Fruit fly (Drosophila melanogaster) ovary, adult (tissue): ENCODE measurements around the gene SrpRalpha.

Experiments
- CG17801 ChIP-seq: fragments of 200-800 bp; optimal IDR thresholded peaks from 2 replicates; lab custom pipeline; 2019; ENCODE audit warnings: missing biosample characterization, mild to moderate bottlenecking, missing genetic modification characterization, moderate library complexity; ENCODE audit not compliant: partially characterized antibody

Gene SrpRalpha

DNA sequence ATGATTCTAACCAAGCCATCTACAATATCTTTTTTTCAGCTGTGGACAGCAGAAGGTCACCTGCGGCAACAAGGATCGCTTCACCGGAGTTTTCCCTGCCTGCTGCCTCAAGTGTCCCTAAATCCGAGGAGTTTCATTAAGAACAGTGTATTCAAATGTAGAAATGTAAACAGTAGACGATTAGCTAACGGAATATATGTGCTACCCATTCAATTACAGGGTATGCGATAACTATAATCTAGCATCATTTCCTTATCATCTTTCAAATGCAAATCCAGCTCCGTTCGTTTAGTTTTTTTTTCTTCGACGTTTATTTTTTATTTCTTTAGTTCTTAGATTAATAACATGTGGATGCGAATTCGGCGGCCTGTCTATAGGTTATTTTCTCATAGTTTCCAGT, 15.7 kb upstream of the SrpRalpha start:
- TF ChIP-seq CG17801 (GFP tag; lab: Kevin White, UChicago), result no peak

DNA sequence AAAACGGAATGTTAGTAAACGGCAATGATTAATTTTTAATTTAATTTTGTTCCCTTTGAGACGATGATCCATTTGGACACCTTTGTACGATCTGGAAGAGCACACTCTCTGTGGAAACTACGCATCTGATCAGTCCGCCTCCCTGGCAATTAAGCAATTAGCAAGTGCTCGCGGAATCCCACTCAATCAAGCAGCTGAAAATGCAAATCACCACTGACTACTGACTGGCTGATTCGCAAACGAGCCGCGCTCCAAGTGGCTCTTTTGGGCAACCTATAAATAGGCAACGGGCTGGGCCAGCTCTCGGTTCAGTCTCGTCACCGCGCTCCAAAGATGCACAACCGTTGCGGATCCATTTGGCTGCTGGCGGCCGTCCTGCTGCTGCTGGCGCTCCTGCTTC, 14.9 kb upstream of the SrpRalpha start, which contains the start of gene CG15201:
Gene CG15201, plus strand, starts transcription at position 301 of the 400 bp plus-strand sequence.
- no peak for TF ChIP-seq CG17801 (GFP tag; lab: Kevin White, UChicago)

DNA sequence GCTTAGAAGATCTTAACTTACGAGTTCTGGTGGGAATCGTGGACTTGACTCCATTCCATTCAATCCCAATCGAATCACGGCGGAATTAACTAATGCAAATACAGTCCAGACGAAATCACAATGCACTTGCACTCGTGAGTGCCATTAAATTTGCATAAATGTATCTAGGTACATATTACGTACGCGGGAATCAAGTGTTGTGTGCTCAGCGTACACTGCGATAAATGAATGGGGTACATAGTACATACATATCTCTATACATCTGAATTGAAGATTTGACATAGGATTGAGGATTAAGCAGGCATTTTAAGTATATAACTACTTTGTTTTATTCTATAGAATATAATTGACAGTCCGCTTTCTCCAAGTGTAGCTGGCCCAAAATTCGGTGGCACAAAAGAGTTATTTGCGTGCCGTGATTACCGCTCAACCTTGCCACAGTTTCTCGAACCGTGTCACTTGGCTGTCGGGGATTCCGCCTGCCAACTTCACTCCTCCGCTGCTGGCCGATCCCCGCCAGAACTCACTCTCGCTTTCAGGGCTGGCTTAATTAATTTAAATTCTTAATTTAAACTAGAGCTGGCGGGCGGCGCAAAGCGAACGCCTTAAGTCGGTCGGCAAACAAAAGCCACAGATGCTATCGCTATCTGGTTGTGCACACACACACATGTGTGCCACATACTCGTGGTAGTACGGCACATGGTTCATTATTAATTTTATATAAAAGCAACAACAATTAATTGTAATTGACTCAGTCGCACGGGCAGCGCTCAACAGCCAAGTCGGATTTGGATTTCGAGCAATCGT, 13.1 kb upstream of the SrpRalpha start, which contains the start of the genes CG15199 and CG15202:
Gene CG15199, minus strand, starts transcription at position 51 of the 807 bp plus-strand sequence.
Gene CG15202, plus strand, starts transcription at position 757 of the 807 bp plus-strand sequence.
- no peak for TF ChIP-seq CG17801 (GFP tag; lab: Kevin White, UChicago)

DNA sequence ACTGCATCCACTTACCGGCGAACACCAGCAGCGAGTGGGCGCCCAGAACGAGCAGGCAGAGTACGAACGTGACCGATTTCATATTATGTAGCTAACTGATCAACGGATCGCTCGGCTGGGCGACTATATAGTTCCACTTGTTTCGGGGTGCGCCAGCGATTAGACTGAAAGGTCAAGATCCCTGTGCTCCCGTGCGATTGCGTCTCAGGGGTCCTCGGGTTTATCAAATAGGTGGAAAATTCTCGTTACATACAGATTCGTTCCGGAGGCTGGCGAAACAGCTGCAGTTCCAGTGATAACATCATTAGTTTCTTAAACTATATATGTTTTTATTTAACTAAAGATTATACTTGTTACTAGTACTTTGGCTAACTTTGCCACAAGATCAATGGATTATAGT, 11.3 kb upstream of the SrpRalpha start, which contains the start of gene ssp7:
Gene ssp7, minus strand, starts transcription at position 101 of the 400 bp plus-strand sequence.
- TF ChIP-seq CG17801 (GFP tag; lab: Kevin White, UChicago), result no peak

DNA sequence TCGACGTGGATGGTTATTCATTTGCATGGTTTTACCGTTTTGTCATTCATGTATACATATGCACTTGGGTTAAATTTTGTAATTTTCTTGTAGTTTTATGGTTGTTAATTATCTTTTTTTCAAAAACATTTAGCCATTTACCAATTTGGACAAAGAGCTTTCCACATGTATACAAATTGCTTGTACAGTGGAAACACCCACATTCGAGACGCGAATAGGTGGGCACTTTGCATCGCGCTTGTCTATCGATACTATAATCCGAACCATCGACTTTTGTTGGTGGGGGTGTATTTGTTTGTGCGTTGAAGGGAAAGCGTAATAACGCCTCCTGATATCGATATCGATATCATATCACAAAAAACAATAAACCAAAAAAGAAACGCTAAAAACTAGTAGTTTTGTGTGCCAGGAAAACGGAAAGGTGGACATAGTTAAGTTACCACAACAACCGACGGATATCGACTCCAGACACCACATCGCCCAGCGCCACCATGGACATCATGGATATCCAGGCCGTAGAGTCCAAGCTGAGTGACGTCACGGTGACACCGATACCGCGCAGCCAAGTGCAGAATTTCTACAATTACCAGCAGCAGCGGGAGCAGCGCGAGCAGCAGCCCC, 8.8 kb upstream of the SrpRalpha start, which contains the start of gene CDK2AP1:
Gene CDK2AP1, plus strand, starts transcription at position 294 of the 621 bp plus-strand sequence.
- peak; percentile 20 for TF ChIP-seq CG17801 (GFP tag; lab: Kevin White, UChicago)

DNA sequence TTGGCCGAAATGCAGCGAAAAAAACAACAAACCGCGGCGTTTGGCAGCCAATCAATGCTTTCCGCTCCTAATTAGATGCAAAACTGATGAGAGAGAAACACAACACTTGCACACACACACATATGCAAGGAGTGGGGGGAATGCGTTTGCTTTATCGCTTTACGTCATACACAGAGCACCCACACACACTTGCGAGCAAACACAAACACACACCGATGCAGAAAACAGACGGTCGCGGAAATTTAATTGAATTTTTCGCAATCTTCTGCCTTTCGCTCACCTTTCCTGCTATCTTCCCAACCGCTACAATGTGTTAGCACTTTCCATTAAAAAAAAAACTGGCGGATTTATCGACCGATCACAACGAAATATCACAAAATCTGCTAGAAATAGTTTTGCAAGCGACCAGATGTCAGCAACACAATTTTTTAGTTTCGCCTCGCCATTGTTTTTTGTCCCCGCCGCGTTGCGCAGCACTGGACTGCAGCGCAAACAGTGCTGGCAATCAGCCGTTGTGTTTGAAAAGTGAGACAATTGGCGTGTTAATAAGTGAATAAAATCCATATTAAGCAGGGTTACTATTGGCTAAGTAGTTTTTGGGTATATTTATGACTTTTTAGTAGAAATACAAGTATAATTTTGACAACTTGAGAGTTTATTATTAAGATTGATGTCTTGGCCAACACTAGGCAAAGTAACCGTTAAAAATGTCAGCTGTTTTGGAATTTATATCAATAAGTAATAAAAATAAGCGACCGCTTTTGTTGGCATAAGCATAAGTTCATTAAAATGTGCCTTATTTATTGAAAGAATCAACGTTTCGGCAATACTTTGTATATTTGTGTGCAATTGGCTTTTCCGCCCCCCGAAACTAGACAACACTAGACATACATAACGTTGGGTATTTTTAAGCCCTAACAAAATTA, 8.0 kb upstream of the SrpRalpha start, which contains the start of gene Klp10A:
Gene Klp10A, minus strand, starts transcription at position 532 of the 926 bp plus-strand sequence.
- no peak for TF ChIP-seq CG17801 (GFP tag; lab: Kevin White, UChicago)

DNA sequence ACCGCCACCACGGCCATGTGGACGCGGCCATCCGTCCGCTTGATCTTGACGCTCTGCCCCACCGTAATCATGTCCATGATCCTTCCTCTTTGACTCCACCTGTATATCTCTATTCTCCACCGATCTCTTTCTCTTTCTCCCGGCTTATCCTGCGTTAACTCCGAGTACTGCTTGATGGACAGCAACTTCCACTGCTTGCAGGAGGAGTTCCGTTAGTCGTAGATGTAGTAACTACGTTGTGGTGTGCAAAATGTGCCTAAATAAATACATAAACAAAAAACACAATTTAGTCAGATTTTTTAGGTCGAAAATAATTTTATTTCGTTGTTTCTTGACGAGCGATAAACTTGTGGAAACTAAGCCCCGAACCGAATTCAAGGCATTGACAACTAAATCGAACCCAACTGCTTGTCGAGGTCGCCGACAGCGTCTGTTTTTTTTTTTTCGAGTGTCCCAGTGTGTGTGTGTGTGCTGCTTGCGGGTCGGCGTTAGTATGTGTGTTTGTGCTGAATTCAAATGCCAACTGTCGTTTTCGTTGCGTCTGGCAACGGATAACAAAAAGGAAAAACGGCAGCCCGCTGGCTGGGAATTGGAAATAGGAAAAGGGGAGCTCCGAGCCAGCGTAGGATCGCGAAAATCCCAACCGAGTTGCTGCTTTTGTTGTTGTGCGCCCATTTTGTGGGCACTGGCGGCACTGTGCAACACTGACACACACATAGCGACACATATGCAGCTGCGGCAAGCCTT, 7.1 kb upstream of the SrpRalpha start:
- no peak for TF ChIP-seq CG17801 (GFP tag; lab: Kevin White, UChicago)

DNA sequence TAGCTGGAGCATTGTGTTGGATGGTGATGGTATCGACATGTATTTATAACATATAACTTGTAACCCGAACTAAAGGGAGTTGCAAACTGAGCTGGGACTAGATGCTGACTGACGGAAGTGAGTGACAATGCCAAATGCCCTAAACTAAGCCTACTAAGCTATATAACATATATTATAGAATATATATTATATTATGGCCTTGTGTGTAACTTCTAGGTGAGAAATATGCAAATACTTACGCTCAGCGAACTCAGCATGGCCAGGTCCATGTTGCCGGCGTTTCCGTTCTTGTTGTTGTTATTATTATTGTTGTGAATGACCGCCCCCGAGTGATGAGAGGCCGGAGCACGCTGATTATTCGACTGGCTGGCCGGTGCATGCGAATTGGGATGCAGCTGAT, 3.4 kb upstream of the SrpRalpha start, which contains the start of gene CG44385:
Gene CG44385, minus strand, starts transcription at position 101 of the 400 bp plus-strand sequence.
- no peak for TF ChIP-seq CG17801 (GFP tag; lab: Kevin White, UChicago)

DNA sequence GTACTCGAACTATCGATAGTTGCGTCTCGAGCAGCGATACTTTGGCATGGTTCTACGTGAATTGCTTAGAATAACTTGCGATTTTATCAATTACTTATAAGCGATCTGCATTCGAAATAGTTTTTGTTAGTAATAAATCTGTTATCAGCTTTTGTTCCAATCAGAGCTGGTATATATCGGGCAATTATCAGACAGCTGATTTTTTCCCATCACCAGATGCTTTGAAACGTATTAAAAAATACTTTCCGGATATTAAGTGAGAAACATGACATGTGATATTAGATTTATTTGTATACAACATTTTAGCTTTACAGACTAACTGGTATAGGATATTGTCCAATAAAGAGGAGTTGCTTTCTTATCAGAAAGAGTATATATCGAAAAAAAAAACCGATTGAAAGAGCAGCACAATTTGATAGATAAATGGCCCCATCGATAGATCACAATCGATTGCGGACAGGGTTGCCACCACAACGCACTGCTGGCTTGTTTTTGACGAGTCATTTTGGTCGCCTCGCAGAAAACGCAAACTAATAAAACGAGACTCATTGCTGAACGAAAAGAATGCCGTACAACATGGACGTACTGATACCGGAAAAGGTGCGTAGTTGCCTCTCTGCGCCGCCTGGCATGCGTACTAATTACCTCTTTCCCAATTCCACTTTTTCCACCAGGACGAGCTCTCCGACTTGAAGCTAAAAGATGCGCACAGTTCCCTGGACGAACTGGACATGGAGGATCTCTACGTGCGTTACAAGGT, 4.0 kb downstream of the SrpRalpha start, which contains the start of gene Rpt3:
Gene Rpt3, plus strand, starts transcription at position 353 of the 760 bp plus-strand sequence.
- peak; percentile 41 for TF ChIP-seq CG17801 (GFP tag; lab: Kevin White, UChicago)

DNA sequence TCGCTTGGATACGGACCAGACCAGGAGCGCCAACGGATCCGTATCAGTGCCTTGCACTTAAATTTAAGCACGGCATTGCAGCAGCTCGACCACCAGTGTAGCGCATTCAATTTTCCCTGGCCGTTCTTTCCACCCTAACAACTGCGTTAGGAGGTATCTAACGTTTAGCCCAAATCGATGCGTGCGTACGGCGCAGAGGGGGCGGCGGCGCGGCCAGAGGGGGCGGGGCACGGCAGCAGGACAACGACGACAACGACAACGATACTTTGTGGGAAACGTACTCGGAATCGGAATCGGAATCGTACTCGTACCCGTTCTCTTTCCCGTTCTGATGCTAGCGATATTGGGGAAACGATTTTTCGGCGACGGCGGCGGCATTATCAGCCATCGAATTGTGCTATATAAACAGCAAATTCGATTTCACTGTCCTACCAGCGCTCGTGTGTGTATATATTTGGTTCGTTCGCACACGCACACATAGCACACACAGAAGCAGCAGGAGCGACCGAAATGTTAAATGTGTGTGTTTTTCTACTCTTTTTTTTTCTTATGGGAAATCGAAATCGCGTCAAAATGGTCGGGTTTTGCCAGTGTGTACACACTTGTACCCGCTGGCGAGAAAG, 4.7 kb downstream of the SrpRalpha start, which contains the start of gene CG11122:
Gene CG11122, minus strand, starts transcription at position 601 of the 623 bp plus-strand sequence.
- no peak for TF ChIP-seq CG17801 (GFP tag; lab: Kevin White, UChicago)

DNA sequence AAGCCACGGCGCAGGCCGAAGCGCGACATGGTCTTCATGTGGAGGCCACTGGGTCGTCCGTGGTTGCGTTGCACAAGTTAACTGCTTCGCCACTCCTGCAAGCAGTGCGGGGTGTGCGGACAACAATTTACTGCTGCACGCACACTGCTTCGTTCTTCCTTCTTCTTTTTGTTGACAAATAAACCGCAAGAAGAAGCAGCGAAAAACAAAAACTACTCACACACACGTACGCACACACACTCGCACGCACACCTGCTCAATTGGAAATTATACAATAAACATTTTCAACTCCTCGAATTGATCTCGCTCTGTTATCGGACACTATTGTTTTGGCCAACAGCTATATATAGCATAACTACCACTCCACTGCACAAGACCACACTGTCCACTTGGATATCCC, 5.3 kb downstream of the SrpRalpha start:
- TF ChIP-seq CG17801 (GFP tag; lab: Kevin White, UChicago), result no peak

DNA sequence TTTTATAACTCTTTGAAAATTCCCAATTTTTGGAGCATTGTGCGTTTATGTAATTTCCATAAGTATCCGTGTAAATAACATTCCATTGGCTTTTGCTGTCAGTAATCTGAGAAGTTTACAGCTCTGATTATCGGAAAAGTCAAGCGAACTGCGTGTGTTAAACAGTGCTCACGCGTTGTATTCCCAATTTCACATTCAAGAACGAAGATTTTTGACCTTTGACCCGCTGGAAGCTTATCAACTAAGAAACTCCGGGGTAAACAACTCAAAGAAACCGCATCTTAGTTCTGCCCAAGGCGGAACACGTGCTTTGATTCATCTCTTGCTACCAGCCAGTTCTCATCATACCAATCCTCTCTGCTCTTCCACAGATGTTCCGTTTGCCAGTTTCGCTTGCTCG, 19.2 kb downstream of the SrpRalpha start:
- no peak for TF ChIP-seq CG17801 (GFP tag; lab: Kevin White, UChicago)
